Fruit fly (Drosophila melanogaster): ENCODE measurements around the gene Ocrl.

Ocrl gene

DNA sequence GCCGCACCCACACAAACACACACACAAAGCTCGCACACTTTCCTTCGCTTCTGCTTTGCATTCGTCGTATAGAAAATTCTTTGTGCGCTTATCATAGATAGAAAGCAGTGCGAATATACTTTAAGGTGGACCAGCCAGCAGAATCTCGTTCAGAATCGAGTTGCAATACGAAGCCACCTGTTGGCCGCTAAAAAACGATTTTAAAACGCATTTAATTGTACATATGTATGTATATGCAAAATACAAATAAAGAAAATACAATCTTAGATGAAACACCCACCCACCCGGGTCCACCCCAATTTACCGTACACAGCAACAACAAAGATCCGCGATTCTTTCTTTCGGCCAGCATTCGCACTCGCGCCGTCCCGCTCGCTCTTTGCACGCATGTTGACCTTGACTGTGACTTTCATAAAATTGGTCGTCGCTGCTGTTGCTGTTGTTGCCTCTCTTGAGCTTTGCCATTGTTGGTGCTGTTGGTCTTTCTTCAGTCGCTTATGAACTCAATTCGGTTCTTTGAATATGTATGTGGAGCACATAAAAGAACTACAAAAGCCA, 25.8 kb downstream of the Ocrl start (continued):
- TF ChIP-seq CG11762 (GFP tag; optimal IDR thresholded peaks at IDR 0.05; ENCODE audit: insufficient read depth) (peak; percentile 86), CG1621 (tag; optimal IDR thresholded peaks at IDR 0.05) (peak; percentile 92), CG34406 (GFP tag; optimal IDR thresholded peaks at IDR 0.05) (peak; percentile 92), dac (GFP tag; optimal IDR thresholded peaks at IDR 0.05) (peak; percentile 74), Eip93F (GFP tag; optimal IDR thresholded peaks at IDR 0.05) (peak; percentile 90), CG7368 (GFP tag; optimal IDR thresholded peaks at IDR 0.05) (peak; percentile 76), Hr39 (GFP tag; optimal IDR thresholded peaks at IDR 0.05) (peak; percentile 85), Gug (GFP tag; IDR thresholded peaks at IDR 0.05) (peak; percentile 93), CG32006 (GFP tag; optimal IDR thresholded peaks at IDR 0.05) (peak; percentile 92)

DNA sequence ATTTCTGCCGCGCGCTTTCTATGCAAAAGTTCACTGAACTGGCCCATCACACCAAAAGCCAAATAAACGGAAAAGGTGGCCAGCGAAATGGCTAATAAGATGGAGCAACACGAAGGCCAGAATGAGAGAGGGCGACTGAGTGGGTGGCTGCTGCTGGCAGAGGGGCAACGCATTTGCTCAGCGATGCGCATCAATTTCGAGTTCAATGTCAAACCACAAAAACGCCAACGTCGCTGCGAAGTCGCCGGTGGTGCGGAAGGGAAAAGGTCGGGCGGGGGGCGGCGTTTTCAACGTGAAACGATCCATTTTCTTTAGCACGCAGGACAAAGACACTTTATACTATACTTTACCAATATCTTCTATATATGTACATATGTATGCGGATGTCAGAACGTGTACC, 26.8 kb downstream of the Ocrl start:
- no peak for TF ChIP-seq CG6276 (GFP tag; optimal IDR thresholded peaks at IDR 0.05)
- TF ChIP-seq CG8319 (GFP tag; optimal IDR thresholded peaks at IDR 0.05), result no peak
- peak; percentile 75 for TF ChIP-seq svp (GFP tag)

- TF ChIP-seq Gug (GFP tag; IDR thresholded peaks at IDR 0.05), result no peak
- TF ChIP-seq CG10669 (GFP tag; optimal IDR thresholded peaks at IDR 0.05), result no peak
- TF ChIP-seq CG6854 (GFP tag; optimal IDR thresholded peaks at IDR 0.05), result no peak
- TF ChIP-seq lz (GFP tag; optimal IDR thresholded peaks at IDR 0.05), result no peak
- no peak for TF ChIP-seq Eip78C (GFP tag)
- no peak for TF ChIP-seq Eip93F (GFP tag; optimal IDR thresholded peaks at IDR 0.05)
- peak; percentile 43 for TF ChIP-seq Lpt (GFP tag; optimal IDR thresholded peaks at IDR 0.05)
- TF ChIP-seq CG3032 (tag; optimal IDR thresholded peaks at IDR 0.05), result no peak
- TF ChIP-seq CG8119 (GFP tag; IDR thresholded peaks at IDR 0.05), result no peak; the same call in 2 of the 3 replicates
- TF ChIP-seq fd59A (GFP tag; optimal IDR thresholded peaks at IDR 0.05), result no peak
- no peak for TF ChIP-seq cyc (GFP tag; optimal IDR thresholded peaks at IDR 0.05)
- no peak for TF ChIP-seq salr (GFP tag; optimal IDR thresholded peaks at IDR 0.05)
- no peak for TF ChIP-seq CG16779 (tag; optimal IDR thresholded peaks at IDR 0.05)
- TF ChIP-seq fd85E (GFP tag; optimal IDR thresholded peaks at IDR 0.05), result no peak
- no peak for TF ChIP-seq dac (GFP tag; optimal IDR thresholded peaks at IDR 0.05)
- no peak for TF ChIP-seq Blimp-1 (GFP tag; optimal IDR thresholded peaks at IDR 0.05)
- peak; percentile 65 for TF ChIP-seq svp (GFP tag)
- peak in 1 of 2 experiments; percentile 33 for TF ChIP-seq ss (GFP tag; optimal IDR thresholded peaks at IDR 0.05)
- TF ChIP-seq spab (GFP tag; optimal IDR thresholded peaks at IDR 0.05), result no peak
- no peak for TF ChIP-seq Ets96B (tag; optimal IDR thresholded peaks at IDR 0.05)
- no peak for TF ChIP-seq Hr39 (GFP tag; optimal IDR thresholded peaks at IDR 0.05)
- no peak for TF ChIP-seq CG6163 (GFP tag; IDR thresholded peaks at IDR 0.05)
- no peak for TF ChIP-seq CG7368 (GFP tag; optimal IDR thresholded peaks at IDR 0.05)
- TF ChIP-seq Hr38 (GFP tag; optimal IDR thresholded peaks at IDR 0.05), result no peak
- TF ChIP-seq CG3919 (GFP tag; optimal IDR thresholded peaks at IDR 0.05), result no peak
- TF ChIP-seq CG11762 (GFP tag; optimal IDR thresholded peaks at IDR 0.05; ENCODE audit: insufficient read depth), result no peak
- no peak for TF ChIP-seq Sox14 (GFP tag; optimal IDR thresholded peaks at IDR 0.05)
- peak; percentile 32 for TF ChIP-seq Met (GFP tag; optimal IDR thresholded peaks at IDR 0.05)
- no peak for TF ChIP-seq topi (GFP tag; optimal IDR thresholded peaks at IDR 0.05)
- peak; percentile 29 for TF ChIP-seq vri (GFP tag; optimal IDR thresholded peaks at IDR 0.05)
- TF ChIP-seq CG6792 (GFP tag; optimal IDR thresholded peaks at IDR 0.05), result no peak
Measured at dm6 chrX:1950311-1950710, 27.5 kb downstream of the Ocrl start.

All from whole organism, prepupa.